Worm (Caenorhabditis elegans) whole organism, mixed stage, embryonic: Measurements from ENCODE around the gene F36D4.5.
"Not testable (repeated sequence)": the region's sequence is repeated elsewhere in the genome, so short reads cannot be mapped to it uniquely, and the experiment has no call there.

ENCODE experiments used
- ces-1 ChIP-seq: fragments of 150-350 bp; optimal IDR thresholded peaks from 2 replicates; lab custom pipeline; 2014; ENCODE audit warnings: missing biosample characterization, missing genetic modification reagents, missing genetic modification characterization
- hlh-1 ChIP-seq: fragments of 150-350 bp; optimal IDR thresholded peaks from 2 replicates; lab custom pipeline; 2014; ENCODE audit warnings: missing biosample characterization, missing genetic modification reagents, missing genetic modification characterization
- nhr-12 ChIP-seq: fragments of 150-350 bp; optimal IDR thresholded peaks from 2 replicates; lab custom pipeline; 2014; ENCODE audit warnings: missing biosample characterization, missing genetic modification characterization
- nhr-76 ChIP-seq: sonication (generic microtip); optimal IDR thresholded peaks from 2 replicates; lab custom pipeline; 2017; ENCODE audit warnings: missing biosample characterization, missing genetic modification characterization
- sem-2 ChIP-seq: fragments of 200-800 bp; sonication (Bioruptor generic); optimal IDR thresholded peaks from 2 replicates; lab custom pipeline; 2018; ENCODE audit warnings: mild to moderate bottlenecking, missing genetic modification characterization, missing compliant biosample characterization

ce11 chrV:9439315-9440002 lies 13.8 kb upstream of the F36D4.5 start, which contains the start of gene Y54B9A.1:
- not testable (repeated sequence) for TF ChIP-seq sem-2 (GFP tag; lab: Kevin White, UChicago); nhr-76; ces-1 (GFP tag; lab: Kevin White, UChicago); hlh-1 (tag; lab: Kevin White, UChicago); nhr-12
